Worm (Caenorhabditis elegans): Measurements from ENCODE around the gene fbxa-18.

DNA sequence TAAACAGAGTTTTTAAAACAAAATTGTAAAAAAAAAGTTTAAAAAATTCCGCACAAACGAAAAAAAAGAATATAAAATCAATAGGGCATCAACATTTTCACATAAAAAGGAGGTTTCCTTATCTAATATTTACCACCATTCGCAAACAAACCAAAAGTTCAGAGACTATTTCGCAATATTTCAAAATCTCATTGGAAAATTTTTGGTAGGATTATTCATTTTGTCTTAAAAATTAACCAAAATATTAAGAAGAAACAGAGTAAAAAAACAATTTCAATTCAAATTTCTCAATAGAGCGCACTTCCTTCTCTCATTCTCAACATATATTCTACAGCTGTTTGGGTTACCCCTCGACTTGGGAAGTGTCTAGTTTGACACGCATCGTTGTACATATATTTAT, 17.6 kb downstream of the fbxa-18 start:
- no peak for TF ChIP-seq hmg-4 (GFP tag; optimal IDR thresholded peaks at IDR 0.05)
- no peak for TF ChIP-seq hmbx-1 (tag; optimal IDR thresholded peaks at IDR 0.05)
- TF ChIP-seq ama-1 (optimal IDR thresholded peaks at IDR 0.05): no peak
- no peak for TF ChIP-seq flt-1 (GFP tag; IDR thresholded peaks at IDR 0.05)
- no peak for TF ChIP-seq pes-1 (GFP tag; IDR thresholded peaks at IDR 0.05)
- no peak for TF ChIP-seq tra-4 (tag; optimal IDR thresholded peaks at IDR 0.05)
- no peak for TF ChIP-seq sea-1 (GFP tag; conservative IDR thresholded peaks at IDR 0.05)
- no peak for TF ChIP-seq ceh-36 (tag; optimal IDR thresholded peaks at IDR 0.05)

All from whole organism, early embryonic.